Worm (Caenorhabditis elegans) whole organism, late embryonic: ENCODE data around the gene M110.3.

Source experiments
- C08G9.2 ChIP-seq: sonication (generic microtip); optimal IDR thresholded peaks from 2 replicates; lab custom pipeline; 2016; ENCODE audit warnings: mild to moderate bottlenecking, missing genetic modification characterization, moderate library complexity, missing compliant biosample characterization
- C38D4.7 ChIP-seq: fragments of 200-800 bp; sonication (Bioruptor generic); optimal IDR thresholded peaks from 2 replicates; lab custom pipeline; 2018; ENCODE audit warnings: mild to moderate bottlenecking, missing genetic modification characterization, moderate library complexity, missing compliant biosample characterization
- F13H6.1 ChIP-seq: sonication (generic microtip); optimal IDR thresholded peaks from 2 replicates; lab custom pipeline; 2016; ENCODE audit warnings: missing genetic modification characterization, missing compliant biosample characterization
- K02D7.2 ChIP-seq: sonication (generic microtip); optimal IDR thresholded peaks from 2 replicates; lab custom pipeline; 2017; ENCODE audit warnings: mild to moderate bottlenecking, missing genetic modification characterization, missing compliant biosample characterization
- T23F11.4 ChIP-seq: fragments of 200-800 bp; sonication (Bioruptor generic); optimal IDR thresholded peaks from 2 replicates; lab custom pipeline; 2018; ENCODE audit warnings: mild to moderate bottlenecking, missing genetic modification characterization, missing compliant biosample characterization
- ahr-1 ChIP-seq: sonication (generic microtip); optimal IDR thresholded peaks from 2 replicates; lab custom pipeline; 2016; ENCODE audit warnings: missing genetic modification characterization, missing compliant biosample characterization
- ceh-18 ChIP-seq: sonication (generic microtip); optimal IDR thresholded peaks from 2 replicates; lab custom pipeline; 2016; ENCODE audit warnings: missing genetic modification characterization, missing compliant biosample characterization
- ceh-19 ChIP-seq: fragments of 200-800 bp; sonication (Bioruptor generic); optimal IDR thresholded peaks from 2 replicates; lab custom pipeline; 2018; ENCODE audit warnings: mild to moderate bottlenecking, missing genetic modification characterization, missing compliant biosample characterization
- ceh-22 ChIP-seq: sonication (generic microtip); optimal IDR thresholded peaks from 2 replicates; lab custom pipeline; 2017; ENCODE audit warnings: missing biosample characterization, missing genetic modification characterization
- ceh-30 ChIP-seq: fragments of 150-350 bp; optimal IDR thresholded peaks from 2 replicates; lab custom pipeline; 2014; ENCODE audit warnings: missing biosample characterization, missing genetic modification characterization
- ceh-31 ChIP-seq: sonication (generic microtip); optimal IDR thresholded peaks from 2 replicates; lab custom pipeline; 2016; ENCODE audit warnings: missing genetic modification characterization, missing compliant biosample characterization
- ceh-34 ChIP-seq: sonication (generic microtip); optimal IDR thresholded peaks from 2 replicates; lab custom pipeline; 2016; ENCODE audit warnings: mild to moderate bottlenecking, missing genetic modification characterization, missing compliant biosample characterization
- ceh-45 ChIP-seq: fragments of 200-800 bp; sonication (Bioruptor generic); IDR thresholded peaks from 2 replicates; pipeline ENCODE4 v1.3.6; 2022; ENCODE audit warnings: missing genetic modification reagents, missing genetic modification characterization, missing compliant biosample characterization
- ceh-48 ChIP-seq: sonication (generic microtip); optimal IDR thresholded peaks from 2 replicates; lab custom pipeline; 2016; ENCODE audit warnings: missing genetic modification characterization, inconsistent platforms, missing compliant biosample characterization
- ceh-6 ChIP-seq: fragments of 200-800 bp; sonication (Bioruptor generic); optimal IDR thresholded peaks from 2 replicates; lab custom pipeline; 2018; ENCODE audit warnings: mild to moderate bottlenecking, missing genetic modification characterization, missing compliant biosample characterization
- ceh-9 ChIP-seq: sonication (generic microtip); optimal IDR thresholded peaks from 2 replicates; lab custom pipeline; 2016; ENCODE audit warnings: mild to moderate bottlenecking, missing genetic modification characterization, inconsistent platforms, missing compliant biosample characterization
- che-1 ChIP-seq: sonication (generic microtip); optimal IDR thresholded peaks from 2 replicates; lab custom pipeline; 2016; ENCODE audit warnings: mild to moderate bottlenecking, missing genetic modification characterization, missing compliant biosample characterization
- dmd-4 ChIP-seq: sonication (generic microtip); optimal IDR thresholded peaks from 2 replicates; lab custom pipeline; 2016; ENCODE audit warnings: borderline replicate concordance, missing genetic modification characterization, missing compliant biosample characterization
- dve-1 ChIP-seq: sonication (generic microtip); optimal IDR thresholded peaks from 2 replicates; lab custom pipeline; 2017; ENCODE audit warnings: antibody characterized with exemption, mild to moderate bottlenecking, missing genetic modification characterization, missing compliant biosample characterization
- elt-2 ChIP-seq: sonication (generic microtip); optimal IDR thresholded peaks from 2 replicates; lab custom pipeline; 2016; ENCODE audit warnings: missing genetic modification reagents, missing genetic modification characterization, missing compliant biosample characterization
- elt-4 ChIP-seq: sonication (generic microtip); optimal IDR thresholded peaks from 2 replicates; lab custom pipeline; 2016; ENCODE audit warnings: missing genetic modification characterization, missing compliant biosample characterization
- ets-4 ChIP-seq: sonication (generic microtip); optimal IDR thresholded peaks from 2 replicates; lab custom pipeline; 2016; ENCODE audit warnings: missing genetic modification characterization, missing compliant biosample characterization
- eyg-1 ChIP-seq: sonication (generic microtip); optimal IDR thresholded peaks from 2 replicates; lab custom pipeline; 2016; ENCODE audit warnings: missing genotype, missing genetic modification characterization, missing compliant biosample characterization
- gmeb-2 ChIP-seq: sonication (generic microtip); optimal IDR thresholded peaks from 2 replicates; lab custom pipeline; 2016; ENCODE audit warnings: missing genetic modification characterization, inconsistent platforms, missing compliant biosample characterization
- hlh-13 ChIP-seq: fragments of 200-800 bp; sonication (Bioruptor generic); optimal IDR thresholded peaks from 2 replicates; lab custom pipeline; 2018; ENCODE audit warnings: mild to moderate bottlenecking, missing genetic modification characterization, missing compliant biosample characterization
- hlh-30 ChIP-seq: sonication (generic microtip); optimal IDR thresholded peaks from 2 replicates; lab custom pipeline; 2017; ENCODE audit warnings: antibody characterized with exemption, missing genetic modification characterization, missing compliant biosample characterization; ENCODE audit not compliant: insufficient read depth
- lim-6 ChIP-seq: sonication (generic microtip); optimal IDR thresholded peaks from 2 replicates; lab custom pipeline; 2016; ENCODE audit warnings: missing genetic modification characterization, missing compliant biosample characterization
- lin-11 ChIP-seq: fragments of 200-800 bp; sonication (Bioruptor generic); optimal IDR thresholded peaks from 2 replicates; lab custom pipeline; 2018; ENCODE audit warnings: mild to moderate bottlenecking, missing genetic modification characterization, missing compliant biosample characterization
- madf-2 ChIP-seq: sonication (generic microtip); optimal IDR thresholded peaks from 2 replicates; lab custom pipeline; 2017; ENCODE audit warnings: missing genetic modification characterization, missing compliant biosample characterization
- mec-3 ChIP-seq: sonication (generic microtip); optimal IDR thresholded peaks from 2 replicates; lab custom pipeline; 2016; ENCODE audit warnings: borderline replicate concordance, missing genetic modification characterization, missing compliant biosample characterization
- nfya-1 ChIP-seq: sonication (generic microtip); optimal IDR thresholded peaks from 2 replicates; lab custom pipeline; 2017; ENCODE audit warnings: missing genetic modification characterization, mild to moderate bottlenecking, missing compliant biosample characterization, antibody characterized with exemption, moderate library complexity
- nhr-11 ChIP-seq: fragments of 150-350 bp; optimal IDR thresholded peaks from 2 replicates; lab custom pipeline; 2014; ENCODE audit warnings: missing biosample characterization, missing genetic modification characterization
- nhr-232 ChIP-seq: sonication (generic microtip); optimal IDR thresholded peaks from 2 replicates; lab custom pipeline; 2016; ENCODE audit warnings: missing genetic modification characterization, missing compliant biosample characterization
- odd-2 ChIP-seq: sonication (generic microtip); optimal IDR thresholded peaks from 2 replicates; lab custom pipeline; 2017; ENCODE audit warnings: antibody characterized with exemption, mild to moderate bottlenecking, missing genetic modification characterization, missing compliant biosample characterization
- pag-3 ChIP-seq: sonication (generic microtip); optimal IDR thresholded peaks from 2 replicates; lab custom pipeline; 2016; ENCODE audit warnings: missing compliant biosample characterization, missing genetic modification characterization, borderline replicate concordance
- pat-9 ChIP-seq: fragments of 200-800 bp; sonication (Bioruptor generic); optimal IDR thresholded peaks from 2 replicates; lab custom pipeline; 2018; ENCODE audit warnings: mild to moderate bottlenecking, missing genetic modification characterization, moderate library complexity, missing compliant biosample characterization
- pax-1 ChIP-seq: fragments of 150-350 bp; optimal IDR thresholded peaks from 2 replicates; lab custom pipeline; 2014; ENCODE audit warnings: missing biosample characterization, missing genetic modification characterization
- pha-4 ChIP-seq: fragments of 150-350 bp; optimal IDR thresholded peaks from 2 replicates; lab custom pipeline; 2018; ENCODE audit warnings: missing biosample characterization, missing genetic modification reagents, missing genetic modification characterization
- pros-1 ChIP-seq: fragments of 150-350 bp; optimal IDR thresholded peaks from 2 replicates; lab custom pipeline; 2014; ENCODE audit warnings: missing biosample characterization, missing genetic modification reagents, missing genetic modification characterization
- ref-2 ChIP-seq: sonication (generic microtip); optimal IDR thresholded peaks from 2 replicates; lab custom pipeline; 2016; ENCODE audit warnings: missing genetic modification characterization, missing compliant biosample characterization
- rnt-1 ChIP-seq: sonication (generic microtip); optimal IDR thresholded peaks from 2 replicates; lab custom pipeline; 2016; ENCODE audit warnings: missing genetic modification characterization, missing compliant biosample characterization
- tbx-2 ChIP-seq: sonication (generic microtip); optimal IDR thresholded peaks from 2 replicates; lab custom pipeline; 2016; ENCODE audit warnings: missing genetic modification characterization, missing compliant biosample characterization
- tbx-7 ChIP-seq: sonication (generic microtip); optimal IDR thresholded peaks from 2 replicates; lab custom pipeline; 2016; ENCODE audit warnings: missing genotype, missing genetic modification characterization, missing compliant biosample characterization
- unc-3 ChIP-seq, 2 experiments: fragments of 200-800 bp in 1 of 2; sonication (Bioruptor generic) in 1 of 2; sonication (generic microtip) in 1 of 2; conservative IDR thresholded peaks in 1 of 2; optimal IDR thresholded peaks in 1 of 2; 2 replicates each; pipeline versions ENCODE4 v1.3.6 to Lab custom; 2016 to 2022; ENCODE audit warnings: missing compliant biosample characterization in 2 of 2, missing genetic modification characterization in 2 of 2, missing genetic modification reagents in 1 of 2
- unc-42 ChIP-seq: sonication (generic microtip); optimal IDR thresholded peaks from 2 replicates; lab custom pipeline; 2016; ENCODE audit warnings: missing genotype, missing genetic modification characterization, missing compliant biosample characterization
- unc-55 ChIP-seq: sonication (generic microtip); optimal IDR thresholded peaks from 2 replicates; lab custom pipeline; 2017; ENCODE audit warnings: missing biosample characterization, missing genetic modification reagents, missing genetic modification characterization
- unc-86 ChIP-seq: sonication (generic microtip); optimal IDR thresholded peaks from 2 replicates; lab custom pipeline; 2016; ENCODE audit warnings: missing genetic modification characterization, missing compliant biosample characterization
- ztf-16 ChIP-seq: sonication (generic microtip); optimal IDR thresholded peaks from 2 replicates; lab custom pipeline; 2017; ENCODE audit warnings: missing genetic modification characterization, missing compliant biosample characterization

Gene M110.3

ce11 chrII:8216433-8216832, at the start of gene M110.3:
Gene M110.3, minus strand, starts transcription at chrII:8216616.
- TF ChIP-seq unc-55 (GFP tag; lab: Kevin White, UChicago) (peak; percentile 20), hlh-13 (GFP tag; lab: Kevin White, UChicago) (no peak), che-1 (no peak), ceh-22 (tag; lab: Kevin White, UChicago) (no peak), ref-2 (tag; lab: Kevin White, UChicago) (no peak), ceh-6 (GFP tag; lab: Kevin White, UChicago) (no peak), nfya-1 (tag; lab: Kevin White, UChicago) (peak; percentile 20), unc-3 (GFP tag; conservative IDR thresholded peaks at IDR 0.05; lab: Robert Waterston, UW) (no peak), unc-3 (tag; optimal IDR thresholded peaks at IDR 0.05; lab: Kevin White, UChicago) (no peak), pha-4 (tag; lab: Kevin White, UChicago) (no peak), gmeb-2 (tag; lab: Kevin White, UChicago) (no peak), mec-3 (tag; lab: Kevin White, UChicago) (no peak), ceh-9 (no peak), unc-42 (tag; lab: Kevin White, UChicago) (peak; percentile 37), ahr-1 (tag; lab: Kevin White, UChicago) (no peak), eyg-1 (tag; lab: Kevin White, UChicago) (no peak), pag-3 (no peak), ets-4 (tag; lab: Kevin White, UChicago) (peak; percentile 21), C38D4.7 (GFP tag; lab: Kevin White, UChicago) (no peak), pax-1 (peak; percentile 9), ceh-30 (no peak), pros-1 (no peak), madf-2 (tag; lab: Kevin White, UChicago) (no peak), ceh-45 (GFP tag; lab: Robert Waterston, UW) (no peak), elt-2 (tag; lab: Kevin White, UChicago) (no peak), nhr-11 (no peak), lin-11 (tag; lab: Kevin White, UChicago) (no peak), ztf-16 (tag; lab: Kevin White, UChicago) (no peak), hlh-30 (tag; lab: Kevin White, UChicago) (no peak), F13H6.1 (tag; lab: Kevin White, UChicago) (no peak), ceh-34 (tag; lab: Kevin White, UChicago) (peak; percentile 32), tbx-2 (tag; lab: Kevin White, UChicago) (no peak), tbx-7 (tag; lab: Kevin White, UChicago) (no peak), odd-2 (no peak), nhr-232 (tag; lab: Kevin White, UChicago) (no peak), K02D7.2 (tag; lab: Kevin White, UChicago) (no peak), rnt-1 (tag; lab: Kevin White, UChicago) (no peak), pat-9 (no peak), dve-1 (peak; percentile 20), ceh-48 (tag; lab: Kevin White, UChicago) (peak; percentile 78)

- TF ChIP-seq dmd-4 (tag; lab: Kevin White, UChicago) = no peak
- no peak for TF ChIP-seq pros-1
- TF ChIP-seq lim-6 = no peak
- no peak for TF ChIP-seq unc-86 (tag; lab: Kevin White, UChicago)
- TF ChIP-seq ceh-18 = no peak
- TF ChIP-seq elt-4 (tag; lab: Kevin White, UChicago) = no peak
- no peak for TF ChIP-seq T23F11.4 (GFP tag; lab: Kevin White, UChicago)
- no peak for TF ChIP-seq pax-1
- TF ChIP-seq ceh-19 (GFP tag; lab: Kevin White, UChicago) = no peak
- no peak for TF ChIP-seq K02D7.2 (tag; lab: Kevin White, UChicago)
- TF ChIP-seq pat-9 = no peak
- TF ChIP-seq ceh-31 (tag; lab: Kevin White, UChicago) = no peak
- no peak for TF ChIP-seq C08G9.2 (tag; lab: Kevin White, UChicago)
- TF ChIP-seq nhr-11 = no peak
- TF ChIP-seq ceh-6 (GFP tag; lab: Kevin White, UChicago) = no peak
- no peak for TF ChIP-seq madf-2 (tag; lab: Kevin White, UChicago)
These were observed 48.2 kb upstream of the M110.3 start, which contains the start of gene srdh-1 for ce11 chrII:8264619-8265018. Gene srdh-1, plus strand, starts transcription at chrII:8264661.
